Fruit fly (Drosophila melanogaster) whole organism, embryonic: ENCODE measurements around the gene Vha16-5.
A peak's percentile ranks its signal among the peaks of the same experiment; 100 is the strongest.

Experiments used
- Abd-B ChIP-seq: fragments of 200-800 bp; sonication (Bioruptor generic); optimal IDR thresholded peaks from 2 replicates; lab custom pipeline; 2018; ENCODE audit warnings: missing biosample characterization, mild to moderate bottlenecking, missing genetic modification characterization, moderate library complexity
- BEAF-32 ChIP-seq: fragments of 200-800 bp; sonication (Bioruptor generic); optimal IDR thresholded peaks from 3 replicates; lab custom pipeline; 2017; ENCODE audit warnings: missing biosample characterization, missing genetic modification characterization, mild to moderate bottlenecking, moderate library complexity, missing genetic modification reagents
- Bdp1 ChIP-seq: fragments of 200-800 bp; sonication (Bioruptor generic); optimal IDR thresholded peaks from 3 replicates; lab custom pipeline; 2016; ENCODE audit warnings: missing biosample characterization, missing genetic modification characterization
- CG10147 ChIP-seq: fragments of 200-800 bp; sonication (Bioruptor generic); optimal IDR thresholded peaks from 2 replicates; lab custom pipeline; 2019; ENCODE audit warnings: missing biosample characterization, mild to moderate bottlenecking, missing genetic modification characterization, moderate library complexity
- CG1024 ChIP-seq: fragments of 200-800 bp; sonication (Bioruptor generic); IDR thresholded peaks from 2 replicates; pipeline ENCODE4 v1.3.6; 2022; ENCODE audit warnings: missing biosample characterization, missing genetic modification characterization
- CG10431 ChIP-seq: fragments of 200-800 bp; sonication (Bioruptor generic); optimal IDR thresholded peaks from 3 replicates; lab custom pipeline; 2018; ENCODE audit warnings: missing biosample characterization, mild to moderate bottlenecking, missing genetic modification characterization
- CG11560 ChIP-seq: fragments of 200-800 bp; sonication (Bioruptor generic); IDR thresholded peaks from 3 replicates; pipeline ENCODE4 v1.3.6; 2022; ENCODE audit warnings: missing biosample characterization, missing genetic modification characterization
- CG12769 ChIP-seq: fragments of 200-800 bp; sonication (Bioruptor generic); optimal IDR thresholded peaks from 2 replicates; lab custom pipeline; 2019; ENCODE audit warnings: missing biosample characterization, mild to moderate bottlenecking, missing genetic modification characterization, moderate library complexity
- CG13287 ChIP-seq: fragments of 200-800 bp; sonication (Bioruptor generic); IDR thresholded peaks from 2 replicates; pipeline ENCODE4 v1.3.6; 2022; ENCODE audit warnings: missing biosample characterization, missing genetic modification characterization; ENCODE audit not compliant: partially characterized antibody
- CG1602 ChIP-seq: fragments of 200-800 bp; sonication (Bioruptor generic); optimal IDR thresholded peaks from 3 replicates; lab custom pipeline; 2016; ENCODE audit warnings: missing biosample characterization, missing genetic modification characterization
- CG17186 ChIP-seq: fragments of 200-800 bp; sonication (Bioruptor generic); optimal IDR thresholded peaks from 3 replicates; lab custom pipeline; 2017; ENCODE audit warnings: missing biosample characterization, missing genetic modification reagents, missing genetic modification characterization
- CG17802 ChIP-seq: fragments of 200-800 bp; sonication (Bioruptor generic); optimal IDR thresholded peaks from 2 replicates; lab custom pipeline; 2018; ENCODE audit warnings: missing biosample characterization, mild to moderate bottlenecking, missing genetic modification characterization, moderate library complexity
- CG18619 ChIP-seq: fragments of 200-800 bp; sonication (Bioruptor generic); optimal IDR thresholded peaks from 3 replicates; lab custom pipeline; 2017; ENCODE audit warnings: missing biosample characterization, mild to moderate bottlenecking, missing genetic modification characterization
- CG3163 ChIP-seq: fragments of 200-800 bp; sonication (Bioruptor generic); optimal IDR thresholded peaks from 3 replicates; lab custom pipeline; 2016; ENCODE audit warnings: missing biosample characterization, missing genetic modification characterization
- CG34376 ChIP-seq: fragments of 200-800 bp; sonication (Bioruptor generic); optimal IDR thresholded peaks from 2 replicates; lab custom pipeline; 2018; ENCODE audit warnings: missing biosample characterization, mild to moderate bottlenecking, missing genetic modification characterization
- CG34422 ChIP-seq: fragments of 200-800 bp; sonication (Bioruptor generic); IDR thresholded peaks from 3 replicates; pipeline ENCODE4 v1.3.6; 2022; ENCODE audit warnings: missing biosample characterization, missing genetic modification characterization
- CG4617 ChIP-seq: fragments of 200-800 bp; sonication (Bioruptor generic); optimal IDR thresholded peaks from 3 replicates; lab custom pipeline; 2016; ENCODE audit warnings: missing biosample characterization, missing genetic modification characterization, borderline replicate concordance
- CG4730 ChIP-seq: fragments of 200-800 bp; sonication (Bioruptor generic); IDR thresholded peaks from 2 replicates; pipeline ENCODE4 v1.3.6; 2022; ENCODE audit warnings: missing biosample characterization, missing genetic modification characterization
- CG6272 ChIP-seq: fragments of 200-800 bp; sonication (Bioruptor generic); IDR thresholded peaks from 2 replicates; pipeline ENCODE4 v1.3.6; 2022; ENCODE audit warnings: missing biosample characterization, missing genetic modification characterization
- CG6854 ChIP-seq: fragments of 200-800 bp; sonication (Bioruptor generic); optimal IDR thresholded peaks from 3 replicates; lab custom pipeline; 2017; ENCODE audit warnings: missing biosample characterization, mild to moderate bottlenecking, missing genetic modification characterization
- CG7271 ChIP-seq: fragments of 200-800 bp; sonication (Bioruptor generic); optimal IDR thresholded peaks from 2 replicates; lab custom pipeline; 2018; ENCODE audit warnings: missing biosample characterization, mild to moderate bottlenecking, missing genetic modification characterization, moderate library complexity
- CG8388 ChIP-seq: fragments of 200-800 bp; sonication (Bioruptor generic); optimal IDR thresholded peaks from 2 replicates; lab custom pipeline; 2019; ENCODE audit warnings: missing biosample characterization, mild to moderate bottlenecking, missing genetic modification characterization, moderate library complexity
- CG8478 ChIP-seq: fragments of >200 bp; optimal IDR thresholded peaks from 2 replicates; lab custom pipeline; 2018
- CHES-1-like ChIP-seq: fragments of 200-800 bp; sonication (Bioruptor generic); optimal IDR thresholded peaks from 2 replicates; lab custom pipeline; 2016; ENCODE audit warnings: missing biosample characterization, missing genetic modification characterization
- CkIIα-i1 ChIP-seq: fragments of 200-800 bp; sonication (Bioruptor generic); IDR thresholded peaks from 2 replicates; pipeline ENCODE4 v1.3.6; 2022; ENCODE audit warnings: missing biosample characterization, missing genetic modification characterization
- D ChIP-seq, 2 experiments: fragments of 200-800 bp in 1 of 2; fragments of >200 bp in 1 of 2; sonication (Bioruptor generic) in 1 of 2; optimal IDR thresholded peaks; 2 replicates in 1 of 2; 3 replicates in 1 of 2; lab custom pipeline; 2017; ENCODE audit warnings: mild to moderate bottlenecking in 1 of 2, missing biosample characterization in 1 of 2, missing genetic modification characterization in 1 of 2, missing genetic modification reagents in 1 of 2
- Dek ChIP-seq: fragments of 200-800 bp; sonication (Bioruptor generic); optimal IDR thresholded peaks from 3 replicates; lab custom pipeline; 2019; ENCODE audit warnings: missing biosample characterization, mild to moderate bottlenecking, missing genetic modification characterization, moderate library complexity
- Dll ChIP-seq: fragments of 200-800 bp; sonication (Bioruptor generic); IDR thresholded peaks from 4 replicates; pipeline ENCODE4 v1.3.6; 2022; ENCODE audit warnings: missing biosample characterization, missing genetic modification characterization; ENCODE audit not compliant: partially characterized antibody
- E2f2 ChIP-seq: fragments of 200-800 bp; sonication (Bioruptor generic); IDR thresholded peaks from 2 replicates; pipeline ENCODE4 v1.3.6; 2022; ENCODE audit warnings: missing biosample characterization, missing genetic modification characterization
- Fer1 ChIP-seq: fragments of 200-800 bp; sonication (Bioruptor generic); optimal IDR thresholded peaks from 2 replicates; lab custom pipeline; 2017; ENCODE audit warnings: missing biosample characterization, mild to moderate bottlenecking, missing genetic modification characterization
- HmgZ ChIP-seq: fragments of 200-800 bp; sonication (Bioruptor generic); optimal IDR thresholded peaks from 2 replicates; lab custom pipeline; 2018; ENCODE audit warnings: missing biosample characterization, mild to moderate bottlenecking, missing genetic modification characterization
- Hr51 ChIP-seq, 2 experiments: fragments of 200-800 bp; sonication (Bioruptor generic); optimal IDR thresholded peaks; 2 replicates in 1 of 2; 3 replicates in 1 of 2; lab custom pipeline; 2016 to 2018; ENCODE audit warnings: missing biosample characterization in 2 of 2, missing genetic modification characterization in 2 of 2, mild to moderate bottlenecking in 1 of 2, moderate library complexity in 1 of 2
- Myb ChIP-seq: fragments of 200-800 bp; sonication (Bioruptor generic); optimal IDR thresholded peaks from 2 replicates; lab custom pipeline; 2016; ENCODE audit warnings: missing biosample characterization, missing genetic modification characterization
- Rx ChIP-seq: fragments of 200-800 bp; sonication (Bioruptor generic); IDR thresholded peaks from 2 replicates; pipeline ENCODE4 v1.3.6; 2022; ENCODE audit warnings: missing biosample characterization, missing genetic modification characterization
- Six4 ChIP-seq: fragments of 200-800 bp; sonication (Bioruptor generic); optimal IDR thresholded peaks from 2 replicates; lab custom pipeline; 2016; ENCODE audit warnings: missing biosample characterization, missing genetic modification characterization
- Vsx1 ChIP-seq: fragments of 200-800 bp; sonication (Bioruptor generic); optimal IDR thresholded peaks from 2 replicates; lab custom pipeline; 2017; ENCODE audit warnings: missing biosample characterization, mild to moderate bottlenecking, missing genetic modification characterization, missing genetic modification reagents
- br ChIP-seq: fragments of >200 bp; optimal IDR thresholded peaks from 2 replicates; lab custom pipeline; 2017
- crp ChIP-seq, 2 experiments: fragments of 200-800 bp; sonication (Bioruptor generic); optimal IDR thresholded peaks; 2 replicates in 1 of 2; 3 replicates in 1 of 2; lab custom pipeline; 2017; ENCODE audit warnings: missing biosample characterization in 2 of 2, missing genetic modification characterization in 2 of 2, mild to moderate bottlenecking in 1 of 2, moderate library complexity in 1 of 2
- esg ChIP-seq: fragments of 200-800 bp; sonication (Bioruptor generic); conservative IDR thresholded peaks from 2 replicates; pipeline ENCODE4 v1.3.6; 2022; ENCODE audit warnings: missing biosample characterization, missing genetic modification characterization
- gsb ChIP-seq: fragments of 200-800 bp; sonication (Bioruptor generic); IDR thresholded peaks from 2 replicates; pipeline ENCODE4 v1.3.6; 2022; ENCODE audit warnings: missing biosample characterization, missing genetic modification characterization
- ind ChIP-seq: fragments of 200-800 bp; sonication (Bioruptor generic); optimal IDR thresholded peaks from 3 replicates; lab custom pipeline; 2016; ENCODE audit warnings: missing biosample characterization, missing genetic modification characterization
- inv ChIP-seq: fragments of 200-800 bp; sonication (Bioruptor generic); IDR thresholded peaks from 2 replicates; pipeline ENCODE4 v1.3.6; 2022; ENCODE audit warnings: missing biosample characterization, missing genetic modification characterization; ENCODE audit not compliant: partially characterized antibody
- knrl ChIP-seq: fragments of 200-800 bp; sonication (Bioruptor generic); IDR thresholded peaks from 3 replicates; pipeline ENCODE4 v1.3.6; 2022; ENCODE audit warnings: missing biosample characterization, missing genetic modification characterization; ENCODE audit not compliant: partially characterized antibody
- lbe ChIP-seq: fragments of 200-800 bp; sonication (Bioruptor generic); optimal IDR thresholded peaks from 2 replicates; lab custom pipeline; 2016; ENCODE audit warnings: missing biosample characterization, mild to moderate bottlenecking, missing genetic modification characterization
- mld ChIP-seq: fragments of 200-800 bp; sonication (Bioruptor generic); IDR thresholded peaks from 3 replicates; pipeline ENCODE4 v1.3.6; 2022; ENCODE audit warnings: missing biosample characterization, missing genetic modification characterization; ENCODE audit not compliant: partially characterized antibody
- phol ChIP-seq: fragments of 200-800 bp; sonication (Bioruptor generic); optimal IDR thresholded peaks from 3 replicates; lab custom pipeline; 2018; ENCODE audit warnings: missing biosample characterization, mild to moderate bottlenecking, missing genetic modification characterization, moderate library complexity
- row ChIP-seq: fragments of 200-800 bp; sonication (Bioruptor generic); IDR thresholded peaks from 3 replicates; pipeline ENCODE4 v1.3.6; 2022; ENCODE audit warnings: missing biosample characterization, missing genetic modification characterization
- tll ChIP-seq, 2 experiments: fragments of 200-800 bp in 1 of 2; fragments of >200 bp in 1 of 2; sonication (Bioruptor generic) in 1 of 2; optimal IDR thresholded peaks; 2 replicates each; lab custom pipeline; 2017 to 2019; ENCODE audit warnings: missing biosample characterization in 2 of 2, missing genetic modification characterization in 2 of 2, mild to moderate bottlenecking in 1 of 2, moderate library complexity in 1 of 2
- vnd ChIP-seq: fragments of 200-800 bp; sonication (Bioruptor generic); IDR thresholded peaks from 3 replicates; pipeline ENCODE4 v1.3.6; 2022; ENCODE audit warnings: missing biosample characterization, missing genetic modification characterization; ENCODE audit not compliant: partially characterized antibody
- zfh2 ChIP-seq: fragments of 200-800 bp; sonication (Bioruptor generic); optimal IDR thresholded peaks from 2 replicates; lab custom pipeline; 2016; ENCODE audit warnings: missing biosample characterization, missing genetic modification characterization

The Vha16-5 gene

dm6 chr2L:10743714-10744113, 6.9 kb upstream of the Vha16-5 start, which contains the start of gene CG6729 (continued):
- TF ChIP-seq CG1024 (GFP tag; lab: Robert Waterston, UW) (no peak), CG34376 (GFP tag; lab: Kevin White, UChicago) (no peak), inv (peak; percentile 29; the same call in 1 of the 2 replicates), Dll (peak; percentile 79), br (lab: Kevin White, UChicago) (no peak), tll (GFP tag; optimal IDR thresholded peaks at IDR 0.05; lab: Kevin White, UChicago) (no peak), knrl (GFP tag; lab: Robert Waterston, UW) (peak; percentile 61), CG8388 (GFP tag; lab: Kevin White, UChicago) (no peak), CkIIα-i1 (no peak), Dek (no peak), CG3163 (no peak), D (optimal IDR thresholded peaks at IDR 0.05; lab: Kevin White, UChicago) (no peak), D (GFP tag; optimal IDR thresholded peaks at IDR 0.05; lab: Kevin White, UChicago) (no peak), CG13287 (peak; percentile 83), CG34422 (no peak), Myb (peak; percentile 91), CG17186 (GFP tag; lab: Kevin White, UChicago) (no peak), phol (tag; lab: Kevin White, UChicago) (peak; percentile 51), vnd (peak; percentile 56; the same call in 2 of the 3 replicates), crp (GFP tag; optimal IDR thresholded peaks at IDR 0.05; lab: Kevin White, UChicago) (peak; percentile 75 to 94), mld (peak; percentile 45; the same call in 1 of the 3 replicates), E2f2 (GFP tag; lab: Robert Waterston, UW) (peak; percentile 95), ind (no peak), CG6854 (no peak), CG17802 (tag; lab: Kevin White, UChicago) (no peak), gsb (GFP tag; lab: Robert Waterston, UW) (no peak), CG10147 (GFP tag; lab: Kevin White, UChicago) (no peak), CG6272 (GFP tag; lab: Robert Waterston, UW) (no peak), CG1602 (no peak), CG4617 (GFP tag; lab: Kevin White, UChicago) (peak; percentile 41), CHES-1-like (GFP tag; lab: Kevin White, UChicago) (no peak), CG10431 (GFP tag; lab: Kevin White, UChicago) (no peak), Abd-B (GFP tag; lab: Kevin White, UChicago) (no peak), CG11560 (tag; lab: Robert Waterston, UW) (no peak), Bdp1 (GFP tag; lab: Kevin White, UChicago) (no peak), Six4 (GFP tag; lab: Kevin White, UChicago) (no peak), esg (GFP tag; lab: Robert Waterston, UW) (no peak), zfh2 (GFP tag; lab: Kevin White, UChicago) (no peak), CG18619 (GFP tag; lab: Kevin White, UChicago) (no peak), Fer1 (GFP tag; lab: Kevin White, UChicago) (peak; percentile 18), Hr51 (GFP tag; optimal IDR thresholded peaks at IDR 0.05; lab: Kevin White, UChicago) (no peak), CG7271 (tag; lab: Kevin White, UChicago) (no peak), Rx (GFP tag; lab: Robert Waterston, UW) (no peak), lbe (GFP tag; lab: Kevin White, UChicago) (peak; percentile 7), HmgZ (peak; percentile 32), BEAF-32 (GFP tag; lab: Kevin White, UChicago) (peak; percentile 77), CG12769 (tag; lab: Kevin White, UChicago) (no peak), Vsx1 (GFP tag; lab: Kevin White, UChicago) (no peak), CG4730 (no peak), row (no peak), CG8478 (no peak)
